Worm (Caenorhabditis elegans): ENCODE results near the gene gex-2.

DNA sequence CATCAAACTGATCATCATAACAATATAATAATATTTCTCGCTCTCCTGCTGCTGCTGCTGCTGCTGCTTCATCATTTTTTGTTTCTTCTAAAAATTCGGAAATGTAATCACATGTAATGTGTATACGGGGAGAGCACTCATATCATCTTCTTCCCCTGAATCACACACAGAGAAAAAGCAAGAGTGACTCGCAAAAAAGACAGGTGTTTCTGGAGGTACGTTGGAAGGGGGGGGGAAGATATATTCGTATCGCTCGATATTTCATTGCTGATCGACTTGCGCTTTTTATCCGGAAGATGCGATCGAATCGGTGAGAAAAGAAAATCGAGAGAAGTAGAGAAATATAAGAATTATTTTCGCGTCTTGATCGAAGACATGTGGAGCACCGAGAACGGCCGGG is 35.1 kb downstream of the gex-2 start:
- TF ChIP-seq nhr-23 (tag; optimal IDR thresholded peaks at IDR 0.05) (no peak), nhr-12 (tag; optimal IDR thresholded peaks at IDR 0.05) (no peak), mab-5 (tag; optimal IDR thresholded peaks at IDR 0.05) (no peak), elt-3 (tag; optimal IDR thresholded peaks at IDR 0.05) (no peak), nhr-25 (tag; optimal IDR thresholded peaks at IDR 0.05) (no peak), ama-1 (optimal IDR thresholded peaks at IDR 0.05) (no peak), blmp-1 (tag; optimal IDR thresholded peaks at IDR 0.05; ENCODE audit: insufficient read depth) (no peak), unc-55 (GFP tag; optimal IDR thresholded peaks at IDR 0.05) (no peak)
